Worm (Caenorhabditis elegans) whole organism, L4/young adult: Measurements from ENCODE around the gene egas-1.

Experiments used
- W03F9.2 ChIP-seq: fragments of 150-350 bp; optimal IDR thresholded peaks from 2 replicates; lab custom pipeline; 2014; ENCODE audit warnings: missing biosample characterization, missing genetic modification characterization
- dao-5 ChIP-seq: sonication (generic microtip); optimal IDR thresholded peaks from 2 replicates; lab custom pipeline; 2016; ENCODE audit warnings: missing genotype, missing genetic modification characterization, moderate library complexity, missing compliant biosample characterization
- him-1 ChIP-seq: sonication (generic microtip); optimal IDR thresholded peaks from 2 replicates; lab custom pipeline; 2016; ENCODE audit warnings: missing genotype, missing genetic modification reagents, missing genetic modification characterization, missing compliant biosample characterization

- TF ChIP-seq him-1 (tag; lab: Kevin White, UChicago) (no peak), dao-5 (tag; lab: Kevin White, UChicago) (no peak), W03F9.2 (tag; lab: Kevin White, UChicago) (no peak)
These were observed 2.3 kb upstream of the egas-1 start for ce11 chrV:18637544-18638366.
